Fruit fly (Drosophila melanogaster): ENCODE results near the gene CG34027.
"Not testable (repeated sequence)": the region's sequence is repeated elsewhere in the genome, so short reads cannot be mapped to it uniquely, and the experiment has no call there.

Gene CG34027

DNA sequence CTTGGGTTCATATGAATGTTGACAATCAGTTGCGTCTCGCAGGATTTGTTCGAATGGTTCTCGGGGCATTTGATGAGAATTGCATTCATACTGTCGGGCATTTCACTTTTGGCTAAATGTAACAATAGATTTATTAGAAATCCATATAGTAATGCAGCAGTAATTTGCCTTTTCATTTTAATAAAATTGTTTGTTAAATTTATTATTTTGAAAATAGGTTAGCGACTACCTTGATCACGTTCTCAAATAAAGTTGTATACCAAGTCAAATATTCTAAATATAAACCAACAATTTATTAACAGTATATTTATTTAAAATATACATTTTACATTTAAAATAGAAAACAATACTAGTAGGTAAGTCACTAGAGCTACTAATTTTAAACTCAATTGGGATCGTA is at the start of gene CG34027:
CG34027 (minus strand) TSS at position 101 of the 400 bp plus-strand sequence.
- no peak for TF ChIP-seq psq (optimal IDR thresholded peaks at IDR 0.05)
- TF ChIP-seq Dll (optimal IDR thresholded peaks at IDR 0.05): no peak
- TF ChIP-seq usp (GFP tag; optimal IDR thresholded peaks at IDR 0.05): no peak
- TF ChIP-seq EcR (GFP tag; optimal IDR thresholded peaks at IDR 0.05): no peak
- no peak for TF ChIP-seq CG8478 (optimal IDR thresholded peaks at IDR 0.05)
- no peak for TF ChIP-seq pan (optimal IDR thresholded peaks at IDR 0.05)

DNA sequence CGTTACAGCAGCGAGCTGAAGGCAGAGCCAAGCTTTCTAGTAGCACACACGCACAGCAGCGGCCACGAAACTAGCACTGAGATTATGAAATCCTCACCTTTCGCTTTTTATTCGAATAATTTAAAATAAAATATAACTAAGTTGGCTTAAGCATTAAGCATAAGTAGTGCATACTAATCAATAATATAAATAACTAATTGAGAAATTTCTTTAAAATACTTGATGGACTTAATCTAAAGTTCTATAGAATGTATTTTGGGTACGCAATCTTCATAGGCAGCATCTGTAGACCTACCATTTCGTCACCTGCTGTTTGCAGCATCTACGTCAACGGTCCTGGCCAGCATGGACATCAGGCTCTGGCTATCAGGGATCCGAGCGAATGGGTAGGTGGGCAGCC is 43.5 kb upstream of the CG34027 start:
- no peak for TF ChIP-seq pan (optimal IDR thresholded peaks at IDR 0.05)
- TF ChIP-seq psq (optimal IDR thresholded peaks at IDR 0.05): no peak
- no peak for TF ChIP-seq Dll (optimal IDR thresholded peaks at IDR 0.05)
- no peak for TF ChIP-seq EcR (GFP tag; optimal IDR thresholded peaks at IDR 0.05)

DNA sequence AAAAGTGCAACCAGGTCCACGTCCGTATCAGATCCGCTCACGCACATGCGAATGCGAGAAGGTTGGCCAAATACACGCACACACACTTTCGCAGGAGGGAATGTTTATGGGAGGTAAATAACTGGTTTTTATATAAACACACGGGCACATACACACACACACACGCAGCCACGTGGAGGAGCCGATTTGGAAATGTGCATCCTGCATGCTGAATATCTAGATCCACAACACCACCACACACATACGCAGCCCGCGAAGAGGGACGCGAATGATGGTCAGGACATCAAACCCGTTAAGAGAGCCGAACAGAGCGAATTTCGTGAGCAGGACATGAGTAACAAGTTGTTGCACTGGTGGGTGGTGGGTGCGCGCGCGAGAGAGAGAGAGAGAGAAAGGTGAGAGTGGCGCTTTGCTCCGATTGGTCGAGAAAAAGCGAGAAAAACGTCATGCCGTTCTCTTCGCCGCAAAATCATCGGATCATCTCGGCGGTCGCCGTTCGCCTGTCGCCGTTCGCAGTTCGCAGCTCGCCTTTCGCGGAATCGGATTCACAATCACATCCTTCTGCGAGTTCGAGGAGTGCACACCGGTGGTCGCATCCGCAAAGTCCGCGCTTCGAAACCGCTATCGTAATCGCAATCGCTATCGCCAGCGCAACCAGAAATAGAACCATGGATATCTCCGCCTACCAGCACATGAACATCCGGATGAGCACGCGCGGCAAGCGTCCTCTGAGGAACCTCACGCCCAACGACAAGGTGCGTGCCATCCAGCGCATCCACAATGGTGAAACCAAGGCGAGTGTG is 28.9 kb upstream of the CG34027 start, which contains the start of gene danr:
danr (plus strand) TSS at position 508 of the 803 bp plus-strand sequence.
- TF ChIP-seq usp (GFP tag; optimal IDR thresholded peaks at IDR 0.05) (no peak), psq (optimal IDR thresholded peaks at IDR 0.05) (no peak), Dll (optimal IDR thresholded peaks at IDR 0.05) (peak; percentile 76), EcR (GFP tag; optimal IDR thresholded peaks at IDR 0.05) (no peak), pan (optimal IDR thresholded peaks at IDR 0.05) (no peak), CG8478 (optimal IDR thresholded peaks at IDR 0.05) (no peak)

DNA sequence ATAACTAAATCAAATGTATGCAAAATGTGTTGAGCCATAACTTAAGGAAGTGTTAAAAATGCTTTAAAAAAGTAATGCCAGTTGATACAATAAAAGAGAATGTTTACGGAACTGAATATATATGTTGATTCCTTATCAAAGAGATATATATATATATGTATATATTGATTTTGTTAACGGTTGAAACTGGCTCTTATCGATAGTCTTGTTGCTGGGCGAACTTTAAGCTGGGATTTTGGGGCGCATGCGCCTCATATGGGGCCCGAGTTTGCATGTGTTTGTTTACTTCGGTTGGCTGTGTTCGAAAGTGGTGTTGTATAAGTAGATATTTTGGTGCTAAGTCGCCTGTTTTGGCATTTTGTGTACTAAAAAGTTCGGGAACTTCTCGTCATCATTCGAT is 22.2 kb upstream of the CG34027 start, which contains the start of gene Bili:
Bili (plus strand) TSS at position 265 of the 400 bp plus-strand sequence.
- TF ChIP-seq EcR (GFP tag; optimal IDR thresholded peaks at IDR 0.05); pan (optimal IDR thresholded peaks at IDR 0.05); usp (GFP tag; optimal IDR thresholded peaks at IDR 0.05): not testable (repeated sequence)

DNA sequence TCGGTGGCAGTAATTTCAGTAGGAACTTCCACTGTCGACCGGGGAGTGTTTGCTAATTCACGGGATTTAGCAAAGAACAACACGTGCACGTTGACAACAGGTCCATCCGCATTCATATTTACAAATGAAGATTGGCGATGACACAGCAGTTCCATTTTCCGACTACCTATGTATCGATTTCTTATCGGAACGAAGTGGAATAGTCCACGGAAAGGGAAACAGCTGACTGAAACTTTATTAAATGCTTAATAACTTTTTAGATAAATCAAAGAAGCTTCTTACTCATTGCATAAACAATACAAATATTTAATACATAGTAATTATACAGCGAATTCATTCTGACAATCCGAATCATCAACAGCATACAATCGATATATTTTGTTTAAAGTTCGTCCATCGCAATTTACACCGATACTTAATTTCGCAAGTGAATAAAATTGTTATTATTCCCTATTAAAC is 18.4 kb upstream of the CG34027 start, which contains the start of the genes Mocs2A, Mocs2B and Clbn:
Mocs2A (minus strand) TSS at position 129 of the 459 bp plus-strand sequence.
Mocs2B (minus strand) TSS at position 129 of the 459 bp plus-strand sequence.
Clbn (plus strand) TSS at position 272 of the 459 bp plus-strand sequence.
- TF ChIP-seq EcR (GFP tag; optimal IDR thresholded peaks at IDR 0.05): no peak
- TF ChIP-seq CG8478 (optimal IDR thresholded peaks at IDR 0.05): no peak
- no peak for TF ChIP-seq pan (optimal IDR thresholded peaks at IDR 0.05)
- no peak for TF ChIP-seq usp (GFP tag; optimal IDR thresholded peaks at IDR 0.05)
- no peak for TF ChIP-seq psq (optimal IDR thresholded peaks at IDR 0.05)

dm6 chr3R:25126823-25127222 is 18.0 kb upstream of the CG34027 start:
- no peak for TF ChIP-seq pan (optimal IDR thresholded peaks at IDR 0.05)
- TF ChIP-seq Dll (optimal IDR thresholded peaks at IDR 0.05): no peak
- TF ChIP-seq usp (GFP tag; optimal IDR thresholded peaks at IDR 0.05): no peak
- TF ChIP-seq EcR (GFP tag; optimal IDR thresholded peaks at IDR 0.05): no peak
- no peak for TF ChIP-seq psq (optimal IDR thresholded peaks at IDR 0.05)
- TF ChIP-seq CG8478 (optimal IDR thresholded peaks at IDR 0.05): no peak

- TF ChIP-seq EcR (GFP tag; optimal IDR thresholded peaks at IDR 0.05); Dll (optimal IDR thresholded peaks at IDR 0.05); psq (optimal IDR thresholded peaks at IDR 0.05): not testable (repeated sequence)
Observed at dm6 chr3R:25123262-25123661, 14.4 kb upstream of the CG34027 start, which contains the start of gene vig2. vig2 (plus strand) TSS chr3R:25123373.

DNA sequence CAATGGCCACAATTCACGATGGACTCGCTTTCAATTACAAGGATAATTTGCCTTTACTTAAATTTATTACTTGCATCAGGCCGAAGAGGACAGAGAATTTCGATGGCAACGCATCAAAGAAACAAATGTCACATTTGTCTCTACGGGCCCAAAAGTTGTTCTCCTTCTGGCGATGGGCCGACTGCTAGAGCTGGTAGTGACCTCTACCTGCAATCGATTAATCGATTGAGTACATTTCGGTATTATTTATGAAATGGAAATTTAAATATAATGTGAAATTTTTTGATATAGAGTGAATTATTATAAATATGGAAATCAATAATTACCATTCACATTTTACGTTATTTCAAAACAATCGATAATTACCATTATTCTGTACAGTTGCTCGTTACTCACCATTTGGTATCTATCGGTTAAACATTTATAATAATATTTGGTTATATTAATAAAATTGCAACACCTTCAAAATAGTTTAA is 13.9 kb upstream of the CG34027 start, which contains the start of the genes CG31510 and TTLL5:
CG31510 (minus strand) TSS at position 185 of the 476 bp plus-strand sequence.
TTLL5 (minus strand) TSS at position 185 of the 476 bp plus-strand sequence.
- TF ChIP-seq usp (GFP tag; optimal IDR thresholded peaks at IDR 0.05) (no peak), pan (optimal IDR thresholded peaks at IDR 0.05) (no peak), EcR (GFP tag; optimal IDR thresholded peaks at IDR 0.05) (no peak), psq (optimal IDR thresholded peaks at IDR 0.05) (no peak), Dll (optimal IDR thresholded peaks at IDR 0.05) (no peak), CG8478 (optimal IDR thresholded peaks at IDR 0.05) (no peak)

dm6 chr3R:25112466-25112939 is 3.7 kb upstream of the CG34027 start, which contains the start of gene Nepl16:
Nepl16 (minus strand) TSS chr3R:25112516.
- no peak for TF ChIP-seq EcR (GFP tag; optimal IDR thresholded peaks at IDR 0.05)
- TF ChIP-seq psq (optimal IDR thresholded peaks at IDR 0.05): no peak
- TF ChIP-seq Dll (optimal IDR thresholded peaks at IDR 0.05): no peak
- TF ChIP-seq pan (optimal IDR thresholded peaks at IDR 0.05): no peak
- TF ChIP-seq usp (GFP tag; optimal IDR thresholded peaks at IDR 0.05): no peak
- TF ChIP-seq CG8478 (optimal IDR thresholded peaks at IDR 0.05): no peak

dm6 chr3R:25102253-25102652 is 6.6 kb downstream of the CG34027 start, which contains the start of gene CG45095:
CG45095 (plus strand) TSS chr3R:25102553.
- TF ChIP-seq usp (GFP tag; optimal IDR thresholded peaks at IDR 0.05): no peak
- TF ChIP-seq psq (optimal IDR thresholded peaks at IDR 0.05): no peak
- no peak for TF ChIP-seq EcR (GFP tag; optimal IDR thresholded peaks at IDR 0.05)
- TF ChIP-seq CG8478 (optimal IDR thresholded peaks at IDR 0.05): no peak
- no peak for TF ChIP-seq pan (optimal IDR thresholded peaks at IDR 0.05)
- no peak for TF ChIP-seq Dll (optimal IDR thresholded peaks at IDR 0.05)

DNA sequence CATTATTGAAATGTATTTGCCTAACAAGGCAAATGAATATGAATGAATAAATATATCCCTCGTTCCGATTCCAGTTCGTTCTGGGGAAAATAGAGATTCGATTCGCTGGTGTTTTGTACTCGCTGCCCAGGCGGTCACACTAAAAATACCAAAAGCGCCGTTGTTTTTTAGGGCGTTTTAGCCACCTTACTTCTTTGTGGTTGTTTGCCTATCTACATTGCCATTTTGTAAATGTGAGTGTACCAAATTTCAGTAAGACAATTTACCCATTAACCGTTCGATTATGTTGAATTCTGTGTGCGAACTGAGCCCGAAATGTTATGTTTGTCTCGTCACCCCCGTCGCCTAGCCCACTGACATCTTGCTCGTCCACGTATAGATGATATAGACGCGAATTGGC is 11.3 kb downstream of the CG34027 start, which contains the start of the genes CG33095 and CG33096:
CG33095 (plus strand) TSS at position 187 of the 400 bp plus-strand sequence.
CG33096 (plus strand) TSS at position 187 of the 400 bp plus-strand sequence.
- TF ChIP-seq psq (optimal IDR thresholded peaks at IDR 0.05) (no peak), usp (GFP tag; optimal IDR thresholded peaks at IDR 0.05) (no peak), pan (optimal IDR thresholded peaks at IDR 0.05) (no peak), EcR (GFP tag; optimal IDR thresholded peaks at IDR 0.05) (peak in 1 of 2 experiments; percentile 2)

- TF ChIP-seq CG8478 (optimal IDR thresholded peaks at IDR 0.05) (peak; percentile 38), EcR (GFP tag; optimal IDR thresholded peaks at IDR 0.05) (no peak), Dll (optimal IDR thresholded peaks at IDR 0.05) (no peak), usp (GFP tag; optimal IDR thresholded peaks at IDR 0.05) (no peak), psq (optimal IDR thresholded peaks at IDR 0.05) (no peak), pan (optimal IDR thresholded peaks at IDR 0.05) (no peak)
Observed at dm6 chr3R:25094639-25095038, 14.2 kb downstream of the CG34027 start, which contains the start of gene fd96Cb. fd96Cb (plus strand) TSS chr3R:25095012.
